Fruit fly (Drosophila melanogaster): ENCODE measurements around the gene lectin-37Db.

Gene lectin-37Db

dm6 chr2L:19442627-19443026 lies 23.8 kb downstream of the lectin-37Db start, which contains the start of gene CG10237:
Gene CG10237 (minus strand): TSS chr2L:19442727.
- no peak for TF ChIP-seq noc (tag; optimal IDR thresholded peaks at IDR 0.05)

- TF ChIP-seq noc (tag; optimal IDR thresholded peaks at IDR 0.05) = peak; percentile 91
Measured at dm6 chr2L:19444734-19445140, 25.9 kb downstream of the lectin-37Db start, which contains the start of gene Hs2st. Gene Hs2st (minus strand): TSS chr2L:19444750.

- TF ChIP-seq noc (tag; optimal IDR thresholded peaks at IDR 0.05) = peak; percentile 7
Measured at dm6 chr2L:19452535-19453317, 33.9 kb downstream of the lectin-37Db start.

- TF ChIP-seq noc (tag; optimal IDR thresholded peaks at IDR 0.05) = no peak
Measured at dm6 chr2L:19453381-19453780, 34.5 kb downstream of the lectin-37Db start, which contains the start of gene Top2. Gene Top2 (minus strand): TSS chr2L:19453490.

- no peak for TF ChIP-seq noc (tag; optimal IDR thresholded peaks at IDR 0.05)
Measured at dm6 chr2L:19454070-19454751, 35.3 kb downstream of the lectin-37Db start, which contains the start of gene CG10026. Gene CG10026 (plus strand): TSS chr2L:19454256.

- TF ChIP-seq noc (tag; optimal IDR thresholded peaks at IDR 0.05) = no peak
Measured at dm6 chr2L:19455209-19455608, 36.3 kb downstream of the lectin-37Db start.

dm6 chr2L:19455723-19456122 lies 36.8 kb downstream of the lectin-37Db start:
- no peak for TF ChIP-seq noc (tag; optimal IDR thresholded peaks at IDR 0.05)

- TF ChIP-seq noc (tag; optimal IDR thresholded peaks at IDR 0.05) = no peak
Measured at dm6 chr2L:19457890-19458580, 39.2 kb downstream of the lectin-37Db start.

dm6 chr2L:19459404-19459803 lies 40.5 kb downstream of the lectin-37Db start:
- TF ChIP-seq noc (tag; optimal IDR thresholded peaks at IDR 0.05) = no peak

- no peak for TF ChIP-seq noc (tag; optimal IDR thresholded peaks at IDR 0.05)
Measured at dm6 chr2L:19462898-19463297, 44.0 kb downstream of the lectin-37Db start.

- no peak for TF ChIP-seq noc (tag; optimal IDR thresholded peaks at IDR 0.05)
Measured at dm6 chr2L:19463405-19463804, 44.5 kb downstream of the lectin-37Db start.

- TF ChIP-seq noc (tag; optimal IDR thresholded peaks at IDR 0.05) = no peak
Measured at dm6 chr2L:19463824-19464317, 45.0 kb downstream of the lectin-37Db start, which contains the start of gene tj. Gene tj (plus strand): TSS chr2L:19464267.

- TF ChIP-seq noc (tag; optimal IDR thresholded peaks at IDR 0.05) = no peak
Measured at dm6 chr2L:19469090-19469489, 50.2 kb downstream of the lectin-37Db start.
